Worm (Caenorhabditis elegans) whole organism, L4/young adult: ENCODE measurements around the gene C36C5.14.

Experiments
- W03F9.2 ChIP-seq: fragments of 150-350 bp; optimal IDR thresholded peaks from 2 replicates; lab custom pipeline; 2014; ENCODE audit warnings: missing biosample characterization, missing genetic modification characterization
- him-1 ChIP-seq: sonication (generic microtip); optimal IDR thresholded peaks from 2 replicates; lab custom pipeline; 2016; ENCODE audit warnings: missing genotype, missing genetic modification reagents, missing genetic modification characterization, missing compliant biosample characterization

DNA sequence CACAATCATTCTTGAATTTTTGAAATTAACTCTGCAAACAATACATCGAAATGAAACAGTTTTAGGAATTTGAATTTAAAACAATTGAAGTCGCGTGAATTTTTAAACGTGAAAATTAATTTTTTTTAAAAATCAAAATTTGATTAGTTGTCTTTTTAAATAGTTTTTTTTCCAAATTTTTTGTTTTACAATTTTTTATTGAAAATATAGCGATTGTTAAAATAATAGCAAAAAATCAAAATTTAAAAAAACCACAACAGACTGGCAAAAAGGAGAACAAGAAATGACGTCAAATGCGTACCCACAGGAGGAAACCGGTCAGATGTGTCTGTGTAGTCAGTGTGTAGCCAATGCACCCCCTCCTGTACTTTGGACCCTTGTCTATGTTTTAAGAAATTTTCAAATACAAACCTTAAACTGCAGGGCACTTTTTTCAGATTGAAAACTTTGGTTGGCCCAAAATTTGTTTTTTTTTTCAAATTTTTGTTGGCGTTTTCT is 31.5 kb upstream of the C36C5.14 start, which contains the start of the genes Y73C8B.1 and Y73C8B.5:
- no peak for TF ChIP-seq W03F9.2 (tag; lab: Kevin White, UChicago)
- TF ChIP-seq him-1 (tag; lab: Kevin White, UChicago) = no peak
